Fruit fly (Drosophila melanogaster): ENCODE results near the gene comm3.
A peak's percentile ranks its signal among the peaks of the same experiment; 100 is the strongest.

Gene comm3

DNA sequence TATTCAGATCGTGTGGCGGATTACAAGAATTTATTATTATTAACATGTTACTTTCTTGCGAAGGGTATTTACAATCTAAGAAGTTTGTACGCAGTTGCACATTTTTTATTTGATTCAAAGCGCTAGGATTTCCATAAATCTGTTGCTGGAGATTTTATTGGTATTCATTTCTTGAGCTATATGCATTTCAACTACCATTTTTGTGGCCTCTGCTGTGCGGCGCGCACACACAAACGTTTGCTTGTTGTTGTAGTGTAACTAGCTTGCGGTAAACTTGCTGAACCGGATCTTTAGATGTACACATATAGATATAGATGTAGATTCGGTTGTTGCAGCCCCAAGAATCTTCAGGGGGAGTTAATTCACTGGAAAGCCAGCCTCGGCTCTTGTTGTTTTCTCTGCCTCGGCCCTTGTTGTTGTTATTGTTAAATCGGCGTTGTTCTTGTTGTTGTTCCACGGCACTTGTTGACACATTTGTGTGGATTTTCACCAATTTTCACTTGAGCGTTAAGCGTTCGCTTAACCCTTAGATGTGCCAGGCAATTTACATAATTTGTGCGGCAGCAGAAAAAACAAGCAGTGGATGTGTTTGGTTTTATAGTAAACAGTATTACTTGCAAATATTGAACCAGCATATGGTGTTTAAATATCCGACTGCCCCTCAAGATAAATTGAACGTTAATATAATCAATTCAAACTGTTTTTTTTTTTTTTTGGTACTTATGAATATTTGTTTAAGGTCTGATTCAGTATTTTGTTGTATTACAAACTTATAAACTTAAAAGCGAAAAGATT, 56.6 kb downstream of the comm3 start (continued):
- TF ChIP-seq grn (GFP tag; optimal IDR thresholded peaks at IDR 0.05): peak; percentile 24
- TF ChIP-seq zen2 (GFP tag; IDR thresholded peaks at IDR 0.05; ENCODE audit: partially characterized antibody): no peak
- TF ChIP-seq CG7786 (GFP tag; optimal IDR thresholded peaks at IDR 0.05): no peak
- no peak for TF ChIP-seq stwl (tag; optimal IDR thresholded peaks at IDR 0.05)
- TF ChIP-seq sob (GFP tag; IDR thresholded peaks at IDR 0.05): 0 out of 2 replicates have a peak, but pooled peaks have one; percentile 40
- TF ChIP-seq pho (GFP tag; optimal IDR thresholded peaks at IDR 0.05): no peak
- no peak for TF ChIP-seq fd96Cb (tag; optimal IDR thresholded peaks at IDR 0.05)
- TF ChIP-seq exex (tag; optimal IDR thresholded peaks at IDR 0.05): peak; percentile 19
- peak; percentile 0 for TF ChIP-seq CG17359 (tag; optimal IDR thresholded peaks at IDR 0.05)
- no peak for TF ChIP-seq Oli (tag; optimal IDR thresholded peaks at IDR 0.05)
- TF ChIP-seq cas (GFP tag; IDR thresholded peaks at IDR 0.05): no peak
- TF ChIP-seq CG1529 (GFP tag; optimal IDR thresholded peaks at IDR 0.05): no peak
- no peak for TF ChIP-seq Dfd (GFP tag; optimal IDR thresholded peaks at IDR 0.05)
- no peak for TF ChIP-seq CG17802 (tag; optimal IDR thresholded peaks at IDR 0.05)
- TF ChIP-seq ind (GFP tag; optimal IDR thresholded peaks at IDR 0.05): no peak
- peak; percentile 31; the same call in 1 of the 3 replicates for TF ChIP-seq CG2199 (GFP tag; IDR thresholded peaks at IDR 0.05)
- TF ChIP-seq gem (tag; optimal IDR thresholded peaks at IDR 0.05): peak; percentile 53
- TF ChIP-seq nmo (GFP tag; optimal IDR thresholded peaks at IDR 0.05): no peak
- peak; percentile 6 for TF ChIP-seq CG18599 (GFP tag; optimal IDR thresholded peaks at IDR 0.05)
- TF ChIP-seq croc (GFP tag; conservative IDR thresholded peaks at IDR 0.05): no peak
- TF ChIP-seq Ssrp (tag; optimal IDR thresholded peaks at IDR 0.05): no peak
- no peak for TF ChIP-seq pum (GFP tag; optimal IDR thresholded peaks at IDR 0.05)
- TF ChIP-seq sd (tag; optimal IDR thresholded peaks at IDR 0.05): no peak
- no peak for TF ChIP-seq maf-S (GFP tag; optimal IDR thresholded peaks at IDR 0.05)
- TF ChIP-seq NK7.1 (GFP tag; optimal IDR thresholded peaks at IDR 0.05): no peak
- no peak for TF ChIP-seq Sin3A (optimal IDR thresholded peaks at IDR 0.05)
- peak; percentile 35 for TF ChIP-seq CG15011 (GFP tag; optimal IDR thresholded peaks at IDR 0.05)
- peak; percentile 38 for TF ChIP-seq dmrt99B (tag; optimal IDR thresholded peaks at IDR 0.05)
- TF ChIP-seq gsb (GFP tag; IDR thresholded peaks at IDR 0.05): no peak
- TF ChIP-seq ap (GFP tag; IDR thresholded peaks at IDR 0.05): no peak
- TF ChIP-seq NfI (GFP tag; optimal IDR thresholded peaks at IDR 0.05): no peak
- TF ChIP-seq pfk (GFP tag; optimal IDR thresholded peaks at IDR 0.05): no peak
- 0 out of 2 replicates have a peak, but pooled peaks have one; percentile 15 for TF ChIP-seq sens-2 (GFP tag; IDR thresholded peaks at IDR 0.05)
- TF ChIP-seq amos (GFP tag; IDR thresholded peaks at IDR 0.05; ENCODE audit: partially characterized antibody): no peak
- TF ChIP-seq corto (GFP tag; optimal IDR thresholded peaks at IDR 0.05): no peak
- peak; percentile 9; the same call in 1 of the 2 replicates for TF ChIP-seq CG3847 (GFP tag; IDR thresholded peaks at IDR 0.05)
- no peak for TF ChIP-seq CG31388 (GFP tag; optimal IDR thresholded peaks at IDR 0.05)
- TF ChIP-seq run (tag; optimal IDR thresholded peaks at IDR 0.05): no peak
- no peak for TF ChIP-seq ash1 (GFP tag; optimal IDR thresholded peaks at IDR 0.05)
- TF ChIP-seq Stat92E (GFP tag; optimal IDR thresholded peaks at IDR 0.05): peak in 1 of 3 experiments; percentile 28
- no peak for TF ChIP-seq Bgb (GFP tag; IDR thresholded peaks at IDR 0.05; ENCODE audit: partially characterized antibody)
- no peak for TF ChIP-seq tup (GFP tag; optimal IDR thresholded peaks at IDR 0.05)
- TF ChIP-seq CG15514 (GFP tag; optimal IDR thresholded peaks at IDR 0.05): peak; percentile 51
- TF ChIP-seq Gug (GFP tag; IDR thresholded peaks at IDR 0.05): no peak
- no peak for TF ChIP-seq CTCF (GFP tag; optimal IDR thresholded peaks at IDR 0.05)
- TF ChIP-seq seq (GFP tag; IDR thresholded peaks at IDR 0.05): peak; percentile 50; the same call in 1 of the 2 replicates
- peak; percentile 32 for TF ChIP-seq CG7987 (GFP tag; optimal IDR thresholded peaks at IDR 0.05)
- TF ChIP-seq gro (GFP tag; optimal IDR thresholded peaks at IDR 0.05): no peak
- no peak for TF ChIP-seq yki (optimal IDR thresholded peaks at IDR 0.05)
- TF ChIP-seq CG6254 (GFP tag; optimal IDR thresholded peaks at IDR 0.05): no peak
